Worm (Caenorhabditis elegans): ENCODE measurements around the gene Y6D1A.2.

DNA sequence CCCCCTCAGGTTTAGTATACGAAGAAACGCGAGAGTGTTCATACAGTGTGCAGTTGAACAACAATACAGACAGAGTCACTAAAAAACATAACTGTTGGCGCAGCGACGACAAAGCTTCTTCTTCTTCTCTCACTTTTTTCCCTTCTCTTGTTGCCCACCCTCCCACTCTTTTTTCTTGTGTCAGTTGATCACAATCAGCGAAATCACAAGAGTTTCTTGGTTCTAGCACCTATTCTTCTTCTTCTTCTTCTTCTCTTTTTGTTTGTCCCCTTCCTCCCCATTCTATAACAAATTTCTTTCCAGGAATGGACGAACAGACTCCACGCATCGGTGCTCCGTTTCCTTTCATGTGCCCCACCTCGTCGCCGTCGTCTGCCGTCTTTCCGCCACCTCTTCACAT is 29.3 kb downstream of the Y6D1A.2 start, which contains the start of gene F43G6.4:
- TF ChIP-seq dao-5 (tag; optimal IDR thresholded peaks at IDR 0.05), result no peak
- TF ChIP-seq him-1 (tag; optimal IDR thresholded peaks at IDR 0.05), result no peak
- TF ChIP-seq W03F9.2 (tag; optimal IDR thresholded peaks at IDR 0.05), result no peak
